Worm (Caenorhabditis elegans): ENCODE results near the gene T12A2.3.
A peak's percentile ranks its signal among the peaks of the same experiment; 100 is the strongest.

T12A2.3 gene

DNA sequence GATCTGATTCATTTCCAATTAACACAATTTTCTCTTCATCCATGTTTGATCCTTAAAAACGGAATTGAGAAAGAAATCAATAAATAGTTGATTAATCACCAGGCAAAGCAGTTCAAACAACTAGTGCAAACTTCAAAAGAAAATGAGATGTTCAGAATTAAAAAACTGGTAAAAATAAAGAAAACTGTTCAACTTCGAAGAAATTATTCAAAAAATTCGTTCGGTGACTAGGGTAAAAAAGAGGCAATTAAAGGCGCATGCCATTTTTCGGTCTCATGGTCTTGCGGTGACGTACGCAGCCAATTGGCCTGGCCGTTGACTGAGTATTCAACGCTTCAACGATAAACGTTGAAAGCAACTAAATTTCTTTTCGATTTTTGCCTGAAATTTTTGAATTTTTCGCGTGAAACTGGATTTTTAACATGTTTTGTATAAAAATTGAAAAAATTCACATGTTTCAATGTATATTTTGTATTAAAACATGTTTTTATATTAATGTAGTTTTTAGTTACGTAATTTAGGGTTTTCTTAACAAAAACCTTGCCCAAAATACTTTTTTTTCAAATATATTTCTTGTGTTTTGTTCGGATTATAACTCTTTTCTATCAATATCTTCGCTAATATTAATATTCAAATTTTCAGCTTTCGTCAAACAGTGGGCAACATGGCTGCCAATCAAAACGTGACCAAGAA is 34.3 kb upstream of the T12A2.3 start, which contains the start of the genes sna-3 and rps-3 (continued):
- TF ChIP-seq lin-13 (GFP tag; optimal IDR thresholded peaks at IDR 0.05) (peak; percentile 65), fkh-8 (tag; optimal IDR thresholded peaks at IDR 0.05) (peak; percentile 66), nhr-77 (tag; optimal IDR thresholded peaks at IDR 0.05) (peak; percentile 70), nhr-85 (tag) (peak; percentile 75), unc-130 (tag; optimal IDR thresholded peaks at IDR 0.05) (peak; percentile 79), blmp-1 (tag; optimal IDR thresholded peaks at IDR 0.05) (peak; percentile 71), isw-1 (GFP tag; IDR thresholded peaks at IDR 0.05) (peak; percentile 60), rnt-1 (tag; optimal IDR thresholded peaks at IDR 0.05) (peak; percentile 85), nhr-12 (tag; optimal IDR thresholded peaks at IDR 0.05) (no peak), ceh-82 (tag; optimal IDR thresholded peaks at IDR 0.05) (peak; percentile 60 to 80 (median 61)), hlh-17 (GFP tag; optimal IDR thresholded peaks at IDR 0.05; ENCODE audit: borderline replicate concordance) (no peak), ceh-63 (GFP tag; optimal IDR thresholded peaks at IDR 0.05) (no peak), C16A3.4 (tag; optimal IDR thresholded peaks at IDR 0.05) (peak; percentile 89), aly-2 (tag; optimal IDR thresholded peaks at IDR 0.05) (peak; percentile 29), mep-1 (tag; optimal IDR thresholded peaks at IDR 0.05) (peak; percentile 83), C04F5.9 (tag; optimal IDR thresholded peaks at IDR 0.05) (no peak), ama-1 (optimal IDR thresholded peaks at IDR 0.05) (no peak), ztf-11 (tag; optimal IDR thresholded peaks at IDR 0.05) (peak in 1 of 2 experiments; percentile 41), F16B12.6 (tag; optimal IDR thresholded peaks at IDR 0.05) (peak; percentile 54), ces-1 (GFP tag; optimal IDR thresholded peaks at IDR 0.05) (no peak), nhr-84 (tag; optimal IDR thresholded peaks at IDR 0.05) (no peak), tlp-1 (tag; optimal IDR thresholded peaks at IDR 0.05) (no peak), skn-1 (tag; optimal IDR thresholded peaks at IDR 0.05) (peak; percentile 76), pax-3 (tag; optimal IDR thresholded peaks at IDR 0.05) (no peak), grh-1 (GFP tag; IDR thresholded peaks at IDR 0.05) (0 out of 2 replicates have a peak, but pooled peaks have one; percentile 27), tbx-2 (tag; optimal IDR thresholded peaks at IDR 0.05) (peak; percentile 63), Y116A8C.19 (tag; optimal IDR thresholded peaks at IDR 0.05; ENCODE audit: borderline replicate concordance) (no peak), jun-1 (tag; optimal IDR thresholded peaks at IDR 0.05) (no peak), ceh-90 (tag; optimal IDR thresholded peaks at IDR 0.05) (no peak), ceh-8 (GFP tag; optimal IDR thresholded peaks at IDR 0.05) (peak; percentile 31), mef-2 (tag; optimal IDR thresholded peaks at IDR 0.05) (no peak), ets-5 (GFP tag; IDR thresholded peaks at IDR 0.05) (no peak), ztf-4 (tag; optimal IDR thresholded peaks at IDR 0.05) (peak; percentile 7), sptf-1 (tag; optimal IDR thresholded peaks at IDR 0.05) (no peak), fkh-10 (GFP tag; optimal IDR thresholded peaks at IDR 0.05) (no peak), nhr-20 (tag; optimal IDR thresholded peaks at IDR 0.05) (peak; percentile 62), unc-62 (GFP tag; optimal IDR thresholded peaks at IDR 0.05) (no peak), zag-1 (tag; optimal IDR thresholded peaks at IDR 0.05) (no peak), nhr-71 (tag; optimal IDR thresholded peaks at IDR 0.05) (peak; percentile 83), sup-37 (GFP tag; optimal IDR thresholded peaks at IDR 0.05) (no peak), fos-1 (tag; optimal IDR thresholded peaks at IDR 0.05) (peak; percentile 51), irx-1 (tag; optimal IDR thresholded peaks at IDR 0.05) (peak; percentile 40), nhr-237 (tag; optimal IDR thresholded peaks at IDR 0.05) (peak; percentile 11), nhr-19 (GFP tag; conservative IDR thresholded peaks at IDR 0.05) (peak; percentile 76), lin-35 (GFP tag; optimal IDR thresholded peaks at IDR 0.05) (peak; percentile 81 to 89), lsy-2 (tag; optimal IDR thresholded peaks at IDR 0.05) (peak; percentile 84 to 93), nhr-90 (tag; optimal IDR thresholded peaks at IDR 0.05; ENCODE audit: poor library complexity) (peak; percentile 57), elt-2 (tag; optimal IDR thresholded peaks at IDR 0.05) (no peak), nhr-47 (tag; optimal IDR thresholded peaks at IDR 0.05) (peak; percentile 72), elt-3 (tag; optimal IDR thresholded peaks at IDR 0.05) (peak in 4 of 6 experiments; percentile 30 to 69 (median 38)), hpl-2 (GFP tag; optimal IDR thresholded peaks at IDR 0.05) (peak; percentile 27), efl-3 (GFP tag; optimal IDR thresholded peaks at IDR 0.05) (no peak), nhr-28 (tag; optimal IDR thresholded peaks at IDR 0.05) (no peak)

All from whole organism, L1 larva.